Worm (Caenorhabditis elegans): Measurements from ENCODE around the gene gst-32.

- TF ChIP-seq nfya-1 (tag; optimal IDR thresholded peaks at IDR 0.05) = no peak
- no peak for TF ChIP-seq nhr-11 (tag; optimal IDR thresholded peaks at IDR 0.05)
- no peak for TF ChIP-seq elt-4 (tag; optimal IDR thresholded peaks at IDR 0.05)
- no peak for TF ChIP-seq pros-1 (tag; optimal IDR thresholded peaks at IDR 0.05)
- TF ChIP-seq ceh-6 (GFP tag; optimal IDR thresholded peaks at IDR 0.05) = no peak
- TF ChIP-seq sox-2 (GFP tag; IDR thresholded peaks at IDR 0.05) = no peak
- no peak for TF ChIP-seq pqm-1 (tag; optimal IDR thresholded peaks at IDR 0.05)
- no peak for TF ChIP-seq ama-1 (optimal IDR thresholded peaks at IDR 0.05)
- TF ChIP-seq C38D4.7 (GFP tag; optimal IDR thresholded peaks at IDR 0.05) = no peak
- no peak for TF ChIP-seq ceh-48 (tag; optimal IDR thresholded peaks at IDR 0.05)
Observed at ce11 chrII:15203398-15204068, 25.1 kb upstream of the gst-32 start.

All from whole organism, late embryonic.